Fruit fly (Drosophila melanogaster): ENCODE data around the gene CG12730.

dm6 chrX:5503916-5504315 is 12.5 kb upstream of the CG12730 start:
- TF ChIP-seq Xrp1 (GFP tag; IDR thresholded peaks at IDR 0.05) (no peak), CG1792 (GFP tag; optimal IDR thresholded peaks at IDR 0.05) (no peak), slp2 (GFP tag; optimal IDR thresholded peaks at IDR 0.05) (no peak), CG16779 (GFP tag; IDR thresholded peaks at IDR 0.05) (no peak), H15 (GFP tag; IDR thresholded peaks at IDR 0.05) (no peak), CG17612 (GFP tag; IDR thresholded peaks at IDR 0.05) (no peak), CG30403 (GFP tag; optimal IDR thresholded peaks at IDR 0.05) (no peak), CkIIα-i1 (GFP tag; IDR thresholded peaks at IDR 0.05) (no peak), CG7372 (GFP tag; IDR thresholded peaks at IDR 0.05) (no peak), corto (GFP tag; optimal IDR thresholded peaks at IDR 0.05) (no peak), BEAF-32 (GFP tag; optimal IDR thresholded peaks at IDR 0.05) (no peak), CG1233 (GFP tag; optimal IDR thresholded peaks at IDR 0.05) (no peak), CG3995 (GFP tag; optimal IDR thresholded peaks at IDR 0.05) (no peak)
